Worm (Caenorhabditis elegans) whole organism, dauer: ENCODE results near the gene ule-3.

ENCODE experiments used
- unc-62 ChIP-seq: sonication (generic microtip); optimal IDR thresholded peaks from 2 replicates; lab custom pipeline; 2017; ENCODE audit warnings: missing biosample characterization, missing genetic modification reagents, missing genetic modification characterization

ule-3 gene

ce11 chrV:10793498-10793897, at the start of gene ule-3:
Gene ule-3 (plus strand): TSS chrV:10793798.
- no peak for TF ChIP-seq unc-62

- TF ChIP-seq unc-62, result no peak
Measured at ce11 chrV:10745034-10745433, 48.6 kb upstream of the ule-3 start, which contains the start of gene srj-21. Gene srj-21 (plus strand): TSS chrV:10745334.

ce11 chrV:10747263-10747951, 46.2 kb upstream of the ule-3 start, which contains the start of the genes selt-1.2 and F28H7.2:
Gene selt-1.2 (minus strand): TSS chrV:10747363.
Gene F28H7.2 (plus strand): TSS chrV:10747901.
- TF ChIP-seq unc-62, result no peak

ce11 chrV:10750630-10751029, 43.0 kb upstream of the ule-3 start, which contains the start of gene F28H7.3:
Gene F28H7.3 (minus strand): TSS chrV:10750788.
- TF ChIP-seq unc-62, result no peak

- no peak for TF ChIP-seq unc-62
Measured at ce11 chrV:10754050-10754449, 39.5 kb upstream of the ule-3 start, which contains the start of gene F28H7.7. Gene F28H7.7 (minus strand): TSS chrV:10754150.

ce11 chrV:10756698-10757097, 36.9 kb upstream of the ule-3 start, which contains the start of gene irld-6:
Gene irld-6 (minus strand): TSS chrV:10756798.
- TF ChIP-seq unc-62, result no peak

ce11 chrV:10757128-10757527, 36.5 kb upstream of the ule-3 start:
- TF ChIP-seq unc-62, result no peak

- no peak for TF ChIP-seq unc-62
Measured at ce11 chrV:10758658-10759057, 34.9 kb upstream of the ule-3 start, which contains the start of gene F28H7.8. Gene F28H7.8 (plus strand): TSS chrV:10758958.

- no peak for TF ChIP-seq unc-62
Measured at ce11 chrV:10760839-10761238, 32.8 kb upstream of the ule-3 start.

- TF ChIP-seq unc-62, result no peak
Measured at ce11 chrV:10762695-10763094, 30.9 kb upstream of the ule-3 start, which contains the start of gene sre-6. Gene sre-6 (minus strand): TSS chrV:10762795.

ce11 chrV:10764066-10764465, 29.5 kb upstream of the ule-3 start, which contains the start of gene ocr-1:
Gene ocr-1 (plus strand): TSS chrV:10764366.
- TF ChIP-seq unc-62, result no peak

ce11 chrV:10768892-10769291, 24.7 kb upstream of the ule-3 start:
- no peak for TF ChIP-seq unc-62

- no peak for TF ChIP-seq unc-62
Measured at ce11 chrV:10770026-10770425, 23.6 kb upstream of the ule-3 start, which contains the start of the genes D1054.1 and pas-2. Gene D1054.1 (minus strand): TSS chrV:10770217. Gene pas-2 (plus strand): TSS chrV:10770368.

ce11 chrV:10771390-10771789, 22.2 kb upstream of the ule-3 start, which contains the start of gene D1054.3:
Gene D1054.3 (plus strand): TSS chrV:10771451.
- no peak for TF ChIP-seq unc-62

- TF ChIP-seq unc-62, result no peak
Measured at ce11 chrV:10773216-10773615, 20.4 kb upstream of the ule-3 start.

- TF ChIP-seq unc-62, result no peak
Measured at ce11 chrV:10776528-10777055, 17.0 kb upstream of the ule-3 start, which contains the start of gene D1054.5. Gene D1054.5 (minus strand): TSS chrV:10776578.

ce11 chrV:10784011-10784410, 9.6 kb upstream of the ule-3 start, which contains the start of gene D1054.8:
Gene D1054.8 (plus strand): TSS chrV:10784311.
- TF ChIP-seq unc-62, result no peak

- no peak for TF ChIP-seq unc-62
Measured at ce11 chrV:10790921-10791320, 2.7 kb upstream of the ule-3 start, which contains the start of gene D1054.9. Gene D1054.9 (minus strand): TSS chrV:10791057.
